Fruit fly (Drosophila melanogaster): ENCODE measurements around the gene CG33290.

Gene CG33290

dm6 chr3L:21507354-21507928 lies 34.7 kb upstream of the CG33290 start, which contains the start of the genes Glg1 and M6 (continued):
- TF ChIP-seq dpn (GFP tag; optimal IDR thresholded peaks at IDR 0.05) (peak; percentile 65 to 74), CrebB (tag; optimal IDR thresholded peaks at IDR 0.05) (no peak), CG15269 (tag; optimal IDR thresholded peaks at IDR 0.05) (peak; percentile 74), dysf (GFP tag; IDR thresholded peaks at IDR 0.05) (peak; percentile 55; the same call in 2 of the 3 replicates), pzg (GFP tag; optimal IDR thresholded peaks at IDR 0.05) (peak; percentile 77), CG13894 (tag; optimal IDR thresholded peaks at IDR 0.05) (no peak), CG1647 (GFP tag; optimal IDR thresholded peaks at IDR 0.05) (peak; percentile 42), ro (GFP tag; IDR thresholded peaks at IDR 0.05) (no peak), knrl (GFP tag; IDR thresholded peaks at IDR 0.05; ENCODE audit: partially characterized antibody) (peak; percentile 96), CG6813 (GFP tag; optimal IDR thresholded peaks at IDR 0.05) (no peak), CG7839 (tag; optimal IDR thresholded peaks at IDR 0.05) (peak; percentile 70), Deaf1 (tag; optimal IDR thresholded peaks at IDR 0.05) (peak; percentile 59), Antp (GFP tag; optimal IDR thresholded peaks at IDR 0.05) (peak; percentile 64), nerfin-1 (tag; optimal IDR thresholded peaks at IDR 0.05) (no peak), insv (GFP tag; optimal IDR thresholded peaks at IDR 0.05) (peak in 1 of 2 experiments; percentile 32), sc (optimal IDR thresholded peaks at IDR 0.05) (no peak), sc (GFP tag; optimal IDR thresholded peaks at IDR 0.05) (no peak), vnd (GFP tag; IDR thresholded peaks at IDR 0.05; ENCODE audit: partially characterized antibody) (peak; percentile 93), NFAT (GFP tag; IDR thresholded peaks at IDR 0.05) (peak; percentile 60), CG7963 (GFP tag; IDR thresholded peaks at IDR 0.05; ENCODE audit: partially characterized antibody) (peak; percentile 90), CG6254 (GFP tag; optimal IDR thresholded peaks at IDR 0.05) (no peak), Xrp1 (GFP tag; IDR thresholded peaks at IDR 0.05) (peak; percentile 74), B-H1 (GFP tag; IDR thresholded peaks at IDR 0.05) (0 out of 3 replicates have a peak, but pooled peaks have one; percentile 28), Poxn (GFP tag; IDR thresholded peaks at IDR 0.05) (no peak), Dbx (GFP tag; IDR thresholded peaks at IDR 0.05) (peak; percentile 74), CG12769 (tag; optimal IDR thresholded peaks at IDR 0.05) (peak; percentile 80), Elba2 (GFP tag; optimal IDR thresholded peaks at IDR 0.05) (peak; percentile 51), z (GFP tag; IDR thresholded peaks at IDR 0.05) (no peak), rib (GFP tag; IDR thresholded peaks at IDR 0.05) (no peak), dan (GFP tag; IDR thresholded peaks at IDR 0.05) (no peak), Spps (tag; optimal IDR thresholded peaks at IDR 0.05) (peak; percentile 35), CG8924 (tag; optimal IDR thresholded peaks at IDR 0.05) (peak; percentile 73), Nf-YA (GFP tag; IDR thresholded peaks at IDR 0.05) (no peak), BtbVII (GFP tag; optimal IDR thresholded peaks at IDR 0.05) (no peak), ab (GFP tag; optimal IDR thresholded peaks at IDR 0.05) (peak; percentile 13), exex (tag; optimal IDR thresholded peaks at IDR 0.05) (peak; percentile 34), zfh2 (GFP tag; optimal IDR thresholded peaks at IDR 0.05) (peak; percentile 76), pnt (GFP tag; optimal IDR thresholded peaks at IDR 0.05) (peak; percentile 37), ranshi (GFP tag; IDR thresholded peaks at IDR 0.05) (peak; percentile 69; the same call in 1 of the 2 replicates), CG9609 (GFP tag; optimal IDR thresholded peaks at IDR 0.05) (peak; percentile 63), slp2 (GFP tag; optimal IDR thresholded peaks at IDR 0.05) (peak; percentile 2), CG17612 (GFP tag; IDR thresholded peaks at IDR 0.05) (no peak), sna (GFP tag; IDR thresholded peaks at IDR 0.05; ENCODE audit: partially characterized antibody) (peak; percentile 95), Sin3A (optimal IDR thresholded peaks at IDR 0.05) (peak; percentile 79), Mes4 (GFP tag; optimal IDR thresholded peaks at IDR 0.05) (no peak), ac (GFP tag; optimal IDR thresholded peaks at IDR 0.05) (no peak), nom (GFP tag; optimal IDR thresholded peaks at IDR 0.05) (no peak), chm (GFP tag; IDR thresholded peaks at IDR 0.05) (peak; percentile 46; the same call in 1 of the 2 replicates), croc (GFP tag; conservative IDR thresholded peaks at IDR 0.05) (0 out of 3 replicates have a peak, but pooled peaks have one; percentile 16), CG2202 (tag; optimal IDR thresholded peaks at IDR 0.05) (peak; percentile 62), Lpt (GFP tag; optimal IDR thresholded peaks at IDR 0.05) (no peak)

Measured in whole organism, embryonic.